Fruit fly (Drosophila melanogaster): ENCODE measurements around the gene CG14434.

CG14434 gene

dm6 chrX:6852574-6852973 lies 14.4 kb downstream of the CG14434 start (continued):
- TF ChIP-seq ato (GFP tag; IDR thresholded peaks at IDR 0.05; ENCODE audit: partially characterized antibody) (peak; percentile 11; the same call in 1 of the 2 replicates), CG14050 (GFP tag; IDR thresholded peaks at IDR 0.05) (peak; percentile 84), CG3281 (GFP tag; optimal IDR thresholded peaks at IDR 0.05) (peak; percentile 91), CG7928 (GFP tag; optimal IDR thresholded peaks at IDR 0.05) (peak; percentile 78), eyg (GFP tag; optimal IDR thresholded peaks at IDR 0.05) (peak; percentile 90), phol (tag; optimal IDR thresholded peaks at IDR 0.05) (peak; percentile 93), Elba2 (GFP tag; optimal IDR thresholded peaks at IDR 0.05) (no peak), MBD-R2 (GFP tag; IDR thresholded peaks at IDR 0.05) (peak; percentile 80; the same call in 1 of the 2 replicates), CG33557 (GFP tag; optimal IDR thresholded peaks at IDR 0.05) (peak; percentile 75), lbe (GFP tag; optimal IDR thresholded peaks at IDR 0.05) (peak; percentile 79), h (optimal IDR thresholded peaks at IDR 0.05) (no peak), CG15696 (tag; optimal IDR thresholded peaks at IDR 0.05) (peak; percentile 88), CG4707 (GFP tag; optimal IDR thresholded peaks at IDR 0.05) (peak; percentile 74), yki (optimal IDR thresholded peaks at IDR 0.05) (no peak), CkIIα-i1 (GFP tag; IDR thresholded peaks at IDR 0.05) (no peak), CG4730 (GFP tag; IDR thresholded peaks at IDR 0.05) (peak; percentile 64), CG10267 (tag; optimal IDR thresholded peaks at IDR 0.05) (peak; percentile 84), pum (GFP tag; optimal IDR thresholded peaks at IDR 0.05) (peak; percentile 92), zf30C (GFP tag; optimal IDR thresholded peaks at IDR 0.05) (no peak), Pdp1 (GFP tag; optimal IDR thresholded peaks at IDR 0.05) (peak; percentile 89 to 93), sob (GFP tag; IDR thresholded peaks at IDR 0.05) (peak; percentile 88), CG4282 (GFP tag; optimal IDR thresholded peaks at IDR 0.05) (peak; percentile 75), ken (GFP tag; IDR thresholded peaks at IDR 0.05) (peak; percentile 84), D19A (tag; optimal IDR thresholded peaks at IDR 0.05) (peak; percentile 84), CG1529 (GFP tag; optimal IDR thresholded peaks at IDR 0.05) (peak; percentile 79), Gsc (GFP tag; IDR thresholded peaks at IDR 0.05) (no peak), CG13123 (GFP tag; optimal IDR thresholded peaks at IDR 0.05) (peak; percentile 82), Jarid2 (GFP tag; optimal IDR thresholded peaks at IDR 0.05) (peak; percentile 54), org-1 (GFP tag; optimal IDR thresholded peaks at IDR 0.05) (peak; percentile 86), CG15601 (tag; optimal IDR thresholded peaks at IDR 0.05) (peak; percentile 84), CG12659 (GFP tag; optimal IDR thresholded peaks at IDR 0.05) (peak; percentile 93), HLH54F (GFP tag; optimal IDR thresholded peaks at IDR 0.05) (peak; percentile 93), Sox100B (GFP tag; optimal IDR thresholded peaks at IDR 0.05) (peak; percentile 85), tgo (GFP tag; IDR thresholded peaks at IDR 0.05) (peak; percentile 81), NfI (GFP tag; optimal IDR thresholded peaks at IDR 0.05) (peak; percentile 94), jing (GFP tag; optimal IDR thresholded peaks at IDR 0.05) (peak; percentile 85), pnt (GFP tag; optimal IDR thresholded peaks at IDR 0.05) (peak; percentile 91), corto (GFP tag; optimal IDR thresholded peaks at IDR 0.05) (no peak), btn (GFP tag; optimal IDR thresholded peaks at IDR 0.05) (peak; percentile 87), gcm (GFP tag; optimal IDR thresholded peaks at IDR 0.05) (peak; percentile 83), Lpt (GFP tag; optimal IDR thresholded peaks at IDR 0.05) (no peak), toy (GFP tag; IDR thresholded peaks at IDR 0.05) (peak; percentile 52; the same call in 1 of the 2 replicates), ewg (GFP tag; optimal IDR thresholded peaks at IDR 0.05) (peak; percentile 81), E2f1 (GFP tag; IDR thresholded peaks at IDR 0.05) (peak; percentile 88), Neu2 (GFP tag; optimal IDR thresholded peaks at IDR 0.05; ENCODE audit: borderline replicate concordance) (peak; percentile 75), CG6683 (GFP tag; optimal IDR thresholded peaks at IDR 0.05) (peak; percentile 69), lilli (GFP tag; optimal IDR thresholded peaks at IDR 0.05) (peak; percentile 96), tx (GFP tag; optimal IDR thresholded peaks at IDR 0.05) (peak; percentile 92), Bteb2 (GFP tag; optimal IDR thresholded peaks at IDR 0.05) (peak; percentile 84), CG11093 (GFP tag; IDR thresholded peaks at IDR 0.05) (peak; percentile 85), klu (GFP tag; IDR thresholded peaks at IDR 0.05) (peak; percentile 71), Dp (GFP tag; optimal IDR thresholded peaks at IDR 0.05) (peak; percentile 93)
